Fruit fly (Drosophila melanogaster): Measurements from ENCODE around the gene CG12111.

Gene CG12111

DNA sequence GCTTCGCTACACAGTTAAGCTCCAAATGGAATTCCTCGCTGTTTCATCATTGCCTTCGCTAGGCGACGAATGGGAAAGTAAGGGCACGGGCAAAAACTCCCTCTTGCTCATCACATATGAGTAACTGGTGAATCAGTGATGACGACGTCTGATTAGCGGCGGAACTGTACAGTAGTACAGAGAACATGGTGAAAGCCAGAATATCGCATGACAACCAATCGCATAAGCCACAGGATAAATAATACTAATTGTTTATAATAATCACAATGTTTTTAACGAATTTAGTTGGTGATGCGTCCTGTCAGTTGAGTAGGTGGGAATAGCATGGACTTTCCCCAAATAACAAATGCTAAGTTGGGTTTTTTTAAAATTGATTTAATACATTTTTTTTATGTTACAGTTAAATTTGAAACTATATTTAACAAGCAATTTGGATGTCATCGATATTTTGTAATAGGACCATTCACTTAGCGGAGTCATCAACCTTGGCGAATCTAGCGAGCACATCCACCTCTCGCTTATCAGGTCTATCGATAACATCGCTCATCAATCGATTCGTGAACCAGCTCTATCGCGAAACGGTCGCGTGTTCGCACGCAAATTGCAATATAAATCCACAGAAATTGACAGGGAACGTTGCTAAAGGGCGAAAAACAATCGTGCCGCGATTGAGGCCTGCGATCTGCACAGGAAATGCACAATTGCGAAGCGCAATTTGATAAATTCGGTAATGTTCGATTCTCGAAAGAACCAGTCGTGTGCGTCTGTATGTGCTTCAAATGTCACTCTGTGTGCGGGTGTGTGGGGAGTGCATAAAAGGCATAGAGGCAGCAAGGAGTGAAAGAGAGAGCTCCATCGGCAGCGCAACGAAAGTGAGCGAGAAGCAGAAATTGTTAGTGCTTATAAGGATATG, 10.4 kb downstream of the CG12111 start, which contains the start of the genes CG12112 and Trf4-1:
Gene CG12112 (minus strand): TSS at position 106 of the 913 bp plus-strand sequence.
Gene Trf4-1 (plus strand): TSS at position 236 of the 913 bp plus-strand sequence.
- TF ChIP-seq h (optimal IDR thresholded peaks at IDR 0.05) (no peak), Myc (optimal IDR thresholded peaks at IDR 0.05) (no peak), ttk (optimal IDR thresholded peaks at IDR 0.05) (no peak), Sin3A (optimal IDR thresholded peaks at IDR 0.05) (no peak), psq (optimal IDR thresholded peaks at IDR 0.05) (peak; percentile 25), insv (optimal IDR thresholded peaks at IDR 0.05) (no peak)

DNA sequence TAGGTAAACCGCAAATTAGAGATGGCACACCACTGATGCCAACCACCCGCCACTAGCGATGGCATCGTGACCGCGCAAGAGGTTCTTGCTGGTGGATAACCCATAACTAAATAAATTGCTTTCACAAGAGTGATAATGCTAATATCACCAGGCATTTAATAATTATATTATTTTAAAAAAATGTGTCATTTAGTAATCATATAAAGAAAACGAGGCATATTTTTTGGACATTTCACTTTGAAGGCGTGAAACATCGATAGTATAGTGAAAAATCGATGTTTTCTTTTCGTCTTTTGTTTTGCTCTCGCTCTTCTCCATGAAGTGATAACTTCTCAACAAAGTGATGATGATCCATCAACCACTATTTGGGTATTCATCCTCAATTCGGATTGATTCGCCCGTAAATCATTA, 12.0 kb downstream of the CG12111 start, which contains the start of gene IntS4:
Gene IntS4 (minus strand): TSS at position 20 of the 411 bp plus-strand sequence.
- TF ChIP-seq Sin3A (optimal IDR thresholded peaks at IDR 0.05) (no peak), psq (optimal IDR thresholded peaks at IDR 0.05) (peak; percentile 88)

DNA sequence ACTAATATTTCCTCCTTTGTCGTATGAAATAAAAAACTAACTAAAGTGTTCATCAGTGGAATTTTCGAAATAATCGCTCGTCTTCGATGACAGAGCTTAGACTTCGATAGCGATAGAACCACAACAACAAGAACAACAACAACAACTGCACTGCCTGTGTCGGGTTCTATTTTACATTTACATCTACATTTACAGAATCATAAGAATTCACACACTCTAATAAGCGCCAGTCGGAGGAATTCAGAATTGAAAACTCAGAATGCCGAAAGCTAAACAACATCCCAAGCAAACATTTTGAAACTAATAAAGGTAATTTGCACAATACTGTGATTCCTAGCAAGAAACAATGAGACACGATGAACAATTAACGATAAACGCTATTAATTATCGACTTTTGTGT, 16.4 kb downstream of the CG12111 start:
- TF ChIP-seq Sin3A (optimal IDR thresholded peaks at IDR 0.05) (no peak), h (optimal IDR thresholded peaks at IDR 0.05) (no peak), psq (optimal IDR thresholded peaks at IDR 0.05) (no peak), insv (optimal IDR thresholded peaks at IDR 0.05) (no peak), ttk (optimal IDR thresholded peaks at IDR 0.05) (no peak), Myc (optimal IDR thresholded peaks at IDR 0.05) (no peak)

DNA sequence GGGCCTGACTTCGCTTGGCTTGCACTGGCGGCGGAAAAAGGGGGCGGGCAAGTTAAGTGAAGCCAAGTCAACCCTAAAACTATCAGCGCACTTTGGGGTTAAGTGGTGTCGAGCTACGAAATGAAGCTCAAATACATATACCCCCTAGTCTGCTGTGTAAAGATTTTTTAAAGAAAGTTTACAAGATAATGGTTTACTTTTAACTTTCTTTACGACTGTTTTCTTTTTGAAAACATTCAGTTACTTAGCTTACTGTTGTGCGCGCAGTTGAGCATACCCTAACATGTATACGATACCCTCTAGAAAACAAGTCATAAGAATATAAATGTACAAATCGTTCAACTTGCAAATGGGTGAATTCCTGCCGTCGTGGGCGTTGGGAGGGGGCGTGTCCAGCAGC, 28.0 kb downstream of the CG12111 start:
- TF ChIP-seq ttk (optimal IDR thresholded peaks at IDR 0.05): no peak
- TF ChIP-seq Sin3A (optimal IDR thresholded peaks at IDR 0.05): no peak
- TF ChIP-seq h (optimal IDR thresholded peaks at IDR 0.05): no peak
- TF ChIP-seq insv (optimal IDR thresholded peaks at IDR 0.05): no peak
- TF ChIP-seq Myc (optimal IDR thresholded peaks at IDR 0.05): no peak
- no peak for TF ChIP-seq psq (optimal IDR thresholded peaks at IDR 0.05)

DNA sequence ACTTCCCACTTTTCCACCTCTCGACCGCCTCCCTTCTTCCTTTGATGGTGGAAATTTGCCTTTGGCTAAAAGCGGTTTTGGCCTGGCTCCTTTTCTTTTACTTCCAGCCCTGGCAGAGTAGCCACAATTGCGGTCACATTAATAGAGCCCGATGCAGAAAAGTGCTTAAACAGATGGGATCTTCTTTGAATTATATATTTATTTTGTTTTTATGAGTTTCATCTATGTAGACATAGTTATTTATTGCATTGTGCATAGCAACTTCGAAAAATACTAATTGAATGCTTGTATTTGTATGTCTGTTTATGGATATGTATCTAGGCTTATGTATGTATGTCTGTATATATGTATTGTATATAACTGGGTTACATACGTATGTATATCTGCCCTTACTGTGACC, 28.8 kb downstream of the CG12111 start:
- TF ChIP-seq Myc (optimal IDR thresholded peaks at IDR 0.05) (no peak), psq (optimal IDR thresholded peaks at IDR 0.05) (no peak), ttk (optimal IDR thresholded peaks at IDR 0.05) (no peak), Sin3A (optimal IDR thresholded peaks at IDR 0.05) (no peak), h (optimal IDR thresholded peaks at IDR 0.05) (no peak), insv (optimal IDR thresholded peaks at IDR 0.05) (no peak)

DNA sequence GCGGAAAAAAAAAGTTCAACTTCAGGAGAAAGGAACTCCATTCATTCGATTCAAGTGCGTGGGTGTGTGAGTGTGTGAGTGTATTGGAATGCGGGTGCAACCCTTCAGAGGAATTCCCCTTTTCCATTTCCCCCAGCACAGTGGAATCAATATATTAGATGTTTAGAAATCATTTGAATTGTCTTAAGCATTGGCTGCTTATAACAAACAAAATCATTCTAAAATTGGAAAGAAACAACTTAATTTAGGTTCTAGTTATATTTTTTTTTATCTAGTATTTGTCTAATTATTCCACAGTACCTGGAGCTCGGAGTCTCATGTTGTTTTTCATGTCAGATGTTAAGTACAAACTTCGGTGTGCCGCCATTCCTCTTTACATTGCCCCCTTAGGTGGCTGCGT, 31.8 kb downstream of the CG12111 start:
- no peak for TF ChIP-seq insv (optimal IDR thresholded peaks at IDR 0.05)
- no peak for TF ChIP-seq Sin3A (optimal IDR thresholded peaks at IDR 0.05)
- no peak for TF ChIP-seq ttk (optimal IDR thresholded peaks at IDR 0.05)
- no peak for TF ChIP-seq Myc (optimal IDR thresholded peaks at IDR 0.05)
- TF ChIP-seq psq (optimal IDR thresholded peaks at IDR 0.05): no peak
- no peak for TF ChIP-seq h (optimal IDR thresholded peaks at IDR 0.05)

DNA sequence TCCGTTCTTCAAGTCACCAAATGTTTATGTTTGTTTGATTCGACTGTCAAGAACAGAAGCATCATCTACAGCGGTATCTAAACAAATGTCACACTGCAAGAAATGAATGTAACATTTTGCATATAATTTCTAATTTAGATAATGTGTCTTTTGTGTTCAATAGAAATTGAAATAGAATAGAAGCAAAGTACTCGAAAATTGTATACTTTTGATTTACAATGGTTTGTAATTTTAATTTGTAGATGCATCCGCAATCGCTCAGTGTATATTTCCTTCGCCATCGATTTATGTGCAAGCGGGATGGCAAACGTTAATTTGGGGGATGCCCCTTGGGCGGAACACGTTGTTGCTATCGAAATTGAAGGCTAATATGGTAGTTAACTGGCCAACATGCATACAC, 32.6 kb downstream of the CG12111 start:
- TF ChIP-seq Sin3A (optimal IDR thresholded peaks at IDR 0.05) (no peak), Myc (optimal IDR thresholded peaks at IDR 0.05) (no peak), h (optimal IDR thresholded peaks at IDR 0.05) (no peak), ttk (optimal IDR thresholded peaks at IDR 0.05) (no peak), psq (optimal IDR thresholded peaks at IDR 0.05) (no peak), insv (optimal IDR thresholded peaks at IDR 0.05) (no peak)

DNA sequence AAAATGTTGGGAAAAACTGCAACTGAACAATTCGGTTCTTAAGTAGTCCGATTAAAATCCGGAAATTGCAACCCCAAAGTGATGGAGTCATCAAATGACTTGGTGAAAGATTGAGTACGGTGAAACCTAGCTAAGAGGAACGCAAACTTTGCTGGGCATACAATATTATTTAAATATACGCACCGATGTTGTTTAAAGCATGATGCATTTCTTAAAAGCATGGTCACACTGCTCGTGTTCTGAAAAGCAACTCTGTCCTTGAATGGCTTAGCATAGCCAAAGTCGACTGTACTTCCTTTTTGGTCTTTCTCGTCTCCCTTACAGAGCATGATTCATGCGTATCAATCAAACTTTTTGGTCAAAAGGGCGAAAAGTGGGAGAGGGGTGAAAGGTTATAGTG, 34.1 kb downstream of the CG12111 start:
- no peak for TF ChIP-seq h (optimal IDR thresholded peaks at IDR 0.05)
- TF ChIP-seq psq (optimal IDR thresholded peaks at IDR 0.05): no peak
- TF ChIP-seq Sin3A (optimal IDR thresholded peaks at IDR 0.05): no peak
- TF ChIP-seq insv (optimal IDR thresholded peaks at IDR 0.05): no peak
- TF ChIP-seq Myc (optimal IDR thresholded peaks at IDR 0.05): no peak
- no peak for TF ChIP-seq ttk (optimal IDR thresholded peaks at IDR 0.05)

DNA sequence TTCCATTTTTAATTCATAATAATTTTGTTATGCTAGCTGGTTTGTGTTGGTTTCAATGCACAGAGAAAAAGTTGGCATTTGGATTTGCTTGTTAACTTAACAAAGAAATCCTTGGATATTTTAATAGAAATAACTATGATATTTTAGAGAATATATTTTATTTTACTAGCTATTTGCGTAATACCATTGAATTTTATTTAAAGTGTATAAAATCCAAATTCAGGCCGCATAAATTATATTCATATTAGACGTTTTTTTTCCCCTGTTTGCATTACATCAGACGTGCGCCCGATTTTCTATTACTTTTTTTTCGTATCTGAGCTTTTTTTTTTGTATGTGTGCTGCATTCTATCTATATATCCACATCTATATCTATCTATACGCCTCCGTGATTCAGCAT, 36.0 kb downstream of the CG12111 start:
- no peak for TF ChIP-seq Sin3A (optimal IDR thresholded peaks at IDR 0.05)
- TF ChIP-seq h (optimal IDR thresholded peaks at IDR 0.05): no peak
- no peak for TF ChIP-seq Myc (optimal IDR thresholded peaks at IDR 0.05)
- TF ChIP-seq ttk (optimal IDR thresholded peaks at IDR 0.05): no peak
- no peak for TF ChIP-seq insv (optimal IDR thresholded peaks at IDR 0.05)
- no peak for TF ChIP-seq psq (optimal IDR thresholded peaks at IDR 0.05)

DNA sequence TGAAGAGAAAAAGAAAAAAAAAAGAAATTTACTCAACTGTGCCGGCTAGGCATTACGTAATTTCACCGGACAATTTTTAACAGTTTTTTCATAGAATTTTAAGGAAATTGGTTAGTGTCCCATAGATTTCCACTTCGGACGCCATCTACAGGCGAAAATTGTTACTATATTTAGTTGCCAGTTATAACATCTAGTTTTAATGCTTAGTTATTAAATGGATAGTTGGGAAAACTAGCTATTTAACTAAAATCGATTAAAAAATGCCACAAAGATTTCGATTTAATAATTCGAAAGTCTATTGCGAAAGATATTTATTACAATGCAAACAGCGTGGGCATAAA, 36.5 kb downstream of the CG12111 start:
- TF ChIP-seq Myc (optimal IDR thresholded peaks at IDR 0.05) (no peak), Sin3A (optimal IDR thresholded peaks at IDR 0.05) (no peak), insv (optimal IDR thresholded peaks at IDR 0.05) (no peak), ttk (optimal IDR thresholded peaks at IDR 0.05) (no peak)

DNA sequence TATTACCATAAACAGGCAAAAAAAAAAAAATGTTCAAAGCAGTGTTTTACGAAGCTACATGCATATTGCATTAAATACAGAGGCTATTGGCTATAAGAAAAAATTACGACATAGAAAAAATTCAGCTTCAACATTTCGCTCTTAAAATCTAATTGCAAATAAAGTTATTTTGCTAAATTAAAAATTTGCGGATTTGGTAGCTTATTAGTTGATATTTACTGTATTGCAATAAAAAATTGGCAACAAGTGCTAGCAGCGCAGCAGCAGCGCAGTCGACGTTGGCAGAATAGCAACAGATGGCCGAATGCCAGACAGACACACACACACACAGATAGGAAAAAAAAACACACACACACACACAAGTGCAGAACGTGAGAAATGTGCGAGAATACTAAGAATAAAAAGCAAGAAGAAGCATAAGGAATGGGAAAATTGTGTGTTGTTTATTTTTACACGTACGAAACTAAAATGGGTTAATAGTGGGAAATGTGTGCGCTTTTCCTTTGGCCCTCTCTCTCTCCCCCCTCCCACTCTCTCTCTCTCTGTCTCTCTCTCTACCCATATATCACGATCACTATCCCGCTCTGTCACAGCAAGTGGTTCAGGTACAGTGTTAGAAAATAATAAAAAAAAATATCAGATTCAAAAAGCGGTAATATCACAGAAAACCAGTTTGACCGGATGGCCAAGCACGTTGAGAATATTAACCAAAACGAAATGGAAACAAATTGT, 37.0 kb downstream of the CG12111 start:
- TF ChIP-seq h (optimal IDR thresholded peaks at IDR 0.05) (no peak), Myc (optimal IDR thresholded peaks at IDR 0.05) (no peak), ttk (optimal IDR thresholded peaks at IDR 0.05) (no peak), Sin3A (optimal IDR thresholded peaks at IDR 0.05) (no peak), insv (optimal IDR thresholded peaks at IDR 0.05) (no peak), psq (optimal IDR thresholded peaks at IDR 0.05) (no peak)

DNA sequence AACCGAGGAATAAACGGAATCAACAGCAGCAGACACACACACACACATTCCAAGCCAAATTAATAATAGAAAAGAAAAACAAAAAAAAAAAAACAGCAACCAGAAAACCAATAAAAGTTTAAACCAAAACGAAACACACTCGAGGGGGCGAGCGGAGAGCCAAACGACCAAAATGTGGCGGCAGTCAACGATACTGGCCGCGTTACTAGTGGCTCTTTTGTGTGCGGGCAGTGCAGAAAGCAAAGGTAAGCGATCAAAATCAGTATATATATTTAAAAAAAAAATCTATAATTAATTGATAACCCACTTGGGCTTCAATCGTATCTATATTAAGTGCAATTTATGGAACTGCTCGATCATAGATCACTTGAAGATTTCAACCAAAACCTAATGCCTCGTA, 39.0 kb downstream of the CG12111 start:
- TF ChIP-seq Sin3A (optimal IDR thresholded peaks at IDR 0.05): no peak
- no peak for TF ChIP-seq Myc (optimal IDR thresholded peaks at IDR 0.05)
- no peak for TF ChIP-seq insv (optimal IDR thresholded peaks at IDR 0.05)
- TF ChIP-seq psq (optimal IDR thresholded peaks at IDR 0.05): no peak
- TF ChIP-seq h (optimal IDR thresholded peaks at IDR 0.05): no peak
- no peak for TF ChIP-seq ttk (optimal IDR thresholded peaks at IDR 0.05)

Data from Kc167 (cell line).